Fruit fly (Drosophila melanogaster) whole organism, embryonic: ENCODE data around the gene ClpX.

Experiments used
- CG10543 ChIP-seq: fragments of 200-800 bp; sonication (Bioruptor generic); optimal IDR thresholded peaks from 3 replicates; lab custom pipeline; 2017; ENCODE audit warnings: missing biosample characterization, mild to moderate bottlenecking, missing genetic modification characterization, moderate library complexity
- CG12155 ChIP-seq: fragments of 200-800 bp; sonication (Bioruptor generic); optimal IDR thresholded peaks from 3 replicates; lab custom pipeline; 2016; ENCODE audit warnings: missing biosample characterization, missing genetic modification characterization
- CG13624 ChIP-seq: fragments of 200-800 bp; sonication (Bioruptor generic); optimal IDR thresholded peaks from 2 replicates; lab custom pipeline; 2016; ENCODE audit warnings: missing biosample characterization, missing genetic modification characterization
- CG14965 ChIP-seq: fragments of 200-800 bp; sonication (Bioruptor generic); optimal IDR thresholded peaks from 2 replicates; lab custom pipeline; 2016; ENCODE audit warnings: missing biosample characterization, missing genetic modification characterization, borderline replicate concordance
- CG16863 ChIP-seq: fragments of 200-800 bp; sonication (Bioruptor generic); optimal IDR thresholded peaks from 3 replicates; lab custom pipeline; 2016; ENCODE audit warnings: missing biosample characterization, missing genetic modification characterization
- CG17359 ChIP-seq: fragments of 200-800 bp; sonication (Bioruptor generic); optimal IDR thresholded peaks from 3 replicates; lab custom pipeline; 2018; ENCODE audit warnings: missing biosample characterization, mild to moderate bottlenecking, missing genetic modification characterization, moderate library complexity
- CG18011 ChIP-seq: fragments of 200-800 bp; sonication (Bioruptor generic); optimal IDR thresholded peaks from 2 replicates; lab custom pipeline; 2017; ENCODE audit warnings: missing biosample characterization, missing genetic modification characterization, mild to moderate bottlenecking, moderate library complexity, missing genotype
- CG30020 ChIP-seq: fragments of 200-800 bp; optimal IDR thresholded peaks from 2 replicates; lab custom pipeline; 2019; ENCODE audit warnings: missing biosample characterization, mild to moderate bottlenecking, missing genetic modification characterization, moderate library complexity
- CG31388 ChIP-seq: fragments of 200-800 bp; sonication (Bioruptor generic); optimal IDR thresholded peaks from 2 replicates; lab custom pipeline; 2016; ENCODE audit warnings: missing biosample characterization, missing genetic modification characterization
- CG32532 ChIP-seq: fragments of 200-800 bp; sonication (Bioruptor generic); IDR thresholded peaks from 2 replicates; pipeline ENCODE4 v1.3.6; 2022; ENCODE audit warnings: missing biosample characterization, missing genetic modification characterization
- CG34422 ChIP-seq: fragments of 200-800 bp; sonication (Bioruptor generic); IDR thresholded peaks from 3 replicates; pipeline ENCODE4 v1.3.6; 2022; ENCODE audit warnings: missing biosample characterization, missing genetic modification characterization
- CG4404 ChIP-seq: fragments of 200-800 bp; sonication (Bioruptor generic); IDR thresholded peaks from 2 replicates; pipeline ENCODE4 v1.3.6; 2022; ENCODE audit warnings: missing biosample characterization, missing genetic modification characterization
- CG6175 ChIP-seq: fragments of 200-800 bp; sonication (Bioruptor generic); IDR thresholded peaks from 3 replicates; pipeline ENCODE4 v1.3.6; 2022; ENCODE audit warnings: missing biosample characterization, missing genetic modification characterization
- CG6765 ChIP-seq: fragments of 200-800 bp; sonication (Bioruptor generic); optimal IDR thresholded peaks from 3 replicates; lab custom pipeline; 2017; ENCODE audit warnings: missing biosample characterization, mild to moderate bottlenecking, missing genetic modification characterization
- CG7839 ChIP-seq: fragments of 200-800 bp; sonication (Bioruptor generic); optimal IDR thresholded peaks from 3 replicates; lab custom pipeline; 2018; ENCODE audit warnings: missing biosample characterization, mild to moderate bottlenecking, missing genetic modification characterization, moderate library complexity
- CG8388 ChIP-seq: fragments of 200-800 bp; sonication (Bioruptor generic); optimal IDR thresholded peaks from 2 replicates; lab custom pipeline; 2019; ENCODE audit warnings: missing biosample characterization, mild to moderate bottlenecking, missing genetic modification characterization, moderate library complexity
- CoRest ChIP-seq: fragments of 200-800 bp; sonication (Bioruptor generic); optimal IDR thresholded peaks from 3 replicates; lab custom pipeline; 2018; ENCODE audit warnings: missing biosample characterization, mild to moderate bottlenecking, missing genetic modification characterization, moderate library complexity
- Dll ChIP-seq: fragments of 200-800 bp; sonication (Bioruptor generic); IDR thresholded peaks from 4 replicates; pipeline ENCODE4 v1.3.6; 2022; ENCODE audit warnings: missing biosample characterization, missing genetic modification characterization; ENCODE audit not compliant: partially characterized antibody
- Dp ChIP-seq: fragments of 200-800 bp; sonication (Bioruptor generic); optimal IDR thresholded peaks from 2 replicates; lab custom pipeline; 2018; ENCODE audit warnings: missing biosample characterization, mild to moderate bottlenecking, missing genetic modification characterization, moderate library complexity
- ERR ChIP-seq: fragments of 200-800 bp; sonication (Bioruptor generic); optimal IDR thresholded peaks from 2 replicates; lab custom pipeline; 2016; ENCODE audit warnings: missing biosample characterization, missing genetic modification characterization
- GATAe ChIP-seq: fragments of 200-800 bp; sonication (Bioruptor generic); conservative IDR thresholded peaks from 2 replicates; pipeline ENCODE4 v1.3.6; 2022; ENCODE audit warnings: missing biosample characterization, missing genetic modification characterization
- HLH54F ChIP-seq: fragments of 200-800 bp; sonication (Bioruptor generic); optimal IDR thresholded peaks from 3 replicates; lab custom pipeline; 2016; ENCODE audit warnings: missing biosample characterization, missing genetic modification characterization
- MESR4 ChIP-seq: fragments of 200-800 bp; sonication (Bioruptor generic); optimal IDR thresholded peaks from 2 replicates; lab custom pipeline; 2018; ENCODE audit warnings: missing biosample characterization, mild to moderate bottlenecking, missing genetic modification characterization, moderate library complexity
- MTF-1 ChIP-seq: fragments of 200-800 bp; sonication (Bioruptor generic); optimal IDR thresholded peaks from 2 replicates; lab custom pipeline; 2018; ENCODE audit warnings: missing biosample characterization, mild to moderate bottlenecking, missing genetic modification characterization, borderline replicate concordance
- Mrtf ChIP-seq: fragments of 200-800 bp; sonication (Bioruptor generic); IDR thresholded peaks from 3 replicates; pipeline ENCODE4 v1.3.6; 2022; ENCODE audit warnings: missing biosample characterization, missing genetic modification characterization
- NC2α ChIP-seq: fragments of 200-800 bp; sonication (Bioruptor generic); optimal IDR thresholded peaks from 2 replicates; lab custom pipeline; 2016; ENCODE audit warnings: missing biosample characterization, missing genetic modification characterization
- Scr ChIP-seq: fragments of 200-800 bp; sonication (Bioruptor generic); IDR thresholded peaks from 2 replicates; pipeline ENCODE4 v1.3.6; 2022; ENCODE audit warnings: missing biosample characterization, missing genetic modification characterization; ENCODE audit not compliant: partially characterized antibody
- Ssrp ChIP-seq: fragments of 200-800 bp; sonication (Bioruptor generic); optimal IDR thresholded peaks from 2 replicates; lab custom pipeline; 2018; ENCODE audit warnings: missing biosample characterization, mild to moderate bottlenecking, missing genetic modification characterization, moderate library complexity
- ac ChIP-seq: fragments of 200-800 bp; sonication (Bioruptor generic); optimal IDR thresholded peaks from 3 replicates; lab custom pipeline; 2017; ENCODE audit warnings: missing biosample characterization, mild to moderate bottlenecking, missing genetic modification characterization
- ara ChIP-seq: fragments of 200-800 bp; sonication (Bioruptor generic); IDR thresholded peaks from 2 replicates; pipeline ENCODE4 v1.3.6; 2022; ENCODE audit warnings: missing biosample characterization, missing genetic modification characterization
- az2 ChIP-seq: fragments of 200-800 bp; sonication (Bioruptor generic); optimal IDR thresholded peaks from 3 replicates; lab custom pipeline; 2016; ENCODE audit warnings: missing biosample characterization, missing genetic modification characterization
- bab2 ChIP-seq: fragments of 200-800 bp; sonication (Bioruptor generic); optimal IDR thresholded peaks from 2 replicates; lab custom pipeline; 2016; ENCODE audit warnings: missing biosample characterization, missing genetic modification characterization
- ci ChIP-seq: fragments of 200-800 bp; sonication (Bioruptor generic); IDR thresholded peaks from 3 replicates; pipeline ENCODE4 v1.3.6; 2022; ENCODE audit warnings: missing biosample characterization, missing genetic modification characterization
- cwo ChIP-seq: fragments of 200-800 bp; sonication (Bioruptor generic); optimal IDR thresholded peaks from 3 replicates; lab custom pipeline; 2017; ENCODE audit warnings: missing biosample characterization, missing genetic modification characterization, mild to moderate bottlenecking, moderate library complexity, missing genetic modification reagents
- da ChIP-seq: fragments of 200-800 bp; sonication (Bioruptor generic); optimal IDR thresholded peaks from 2 replicates; lab custom pipeline; 2016; ENCODE audit warnings: missing biosample characterization, missing genetic modification characterization
- dmrt11E ChIP-seq: fragments of 200-800 bp; sonication (Bioruptor generic); optimal IDR thresholded peaks from 3 replicates; lab custom pipeline; 2018; ENCODE audit warnings: missing biosample characterization, mild to moderate bottlenecking, missing genetic modification characterization, moderate library complexity
- en ChIP-seq: fragments of 200-800 bp; sonication (Bioruptor generic); optimal IDR thresholded peaks from 2 replicates; lab custom pipeline; 2016; ENCODE audit warnings: missing biosample characterization, missing genetic modification characterization
- gce ChIP-seq: fragments of 200-800 bp; sonication (Bioruptor generic); IDR thresholded peaks from 3 replicates; pipeline ENCODE4 v1.3.6; 2022; ENCODE audit warnings: missing biosample characterization, missing genetic modification characterization
- hkb ChIP-seq, 2 experiments: fragments of 200-800 bp in 1 of 2; fragments of >200 bp in 1 of 2; sonication (Bioruptor generic) in 1 of 2; IDR thresholded peaks in 1 of 2; optimal IDR thresholded peaks in 1 of 2; 2 replicates each; pipeline versions ENCODE4 v1.3.6 to Lab custom; 2017 to 2022; ENCODE audit warnings: missing biosample characterization in 1 of 2, missing genetic modification characterization in 1 of 2
- hth ChIP-seq: fragments of >200 bp; optimal IDR thresholded peaks from 2 replicates; lab custom pipeline; 2017; ENCODE audit warnings: inconsistent platforms
- kay ChIP-seq: fragments of 200-800 bp; sonication (Bioruptor generic); optimal IDR thresholded peaks from 2 replicates; lab custom pipeline; 2016; ENCODE audit warnings: missing biosample characterization, missing genetic modification characterization
- lola ChIP-seq, 3 experiments: fragments of >200 bp in 2 of 3; fragments of 200-800 bp in 1 of 3; sonication (Bioruptor generic) in 1 of 3; optimal IDR thresholded peaks; 2 replicates each; lab custom pipeline; 2017 to 2019; ENCODE audit warnings: missing biosample characterization in 3 of 3, missing genetic modification characterization in 3 of 3, mild to moderate bottlenecking in 1 of 3, moderate library complexity in 1 of 3
- org-1 ChIP-seq: fragments of 200-800 bp; sonication (Bioruptor generic); optimal IDR thresholded peaks from 2 replicates; lab custom pipeline; 2017; ENCODE audit warnings: missing biosample characterization, missing genetic modification characterization
- row ChIP-seq: fragments of 200-800 bp; sonication (Bioruptor generic); IDR thresholded peaks from 3 replicates; pipeline ENCODE4 v1.3.6; 2022; ENCODE audit warnings: missing biosample characterization, missing genetic modification characterization
- so ChIP-seq: fragments of 200-800 bp; sonication (Bioruptor generic); IDR thresholded peaks from 3 replicates; pipeline ENCODE4 v1.3.6; 2022; ENCODE audit warnings: missing biosample characterization, missing genetic modification characterization
- sob ChIP-seq: fragments of 200-800 bp; sonication (Bioruptor generic); IDR thresholded peaks from 2 replicates; pipeline ENCODE4 v1.3.6; 2022; ENCODE audit warnings: missing biosample characterization, missing genetic modification characterization
- trem ChIP-seq: fragments of 200-800 bp; optimal IDR thresholded peaks from 3 replicates; lab custom pipeline; 2019; ENCODE audit warnings: missing biosample characterization, mild to moderate bottlenecking, missing genetic modification characterization, moderate library complexity
- tx ChIP-seq: fragments of 200-800 bp; sonication (Bioruptor generic); optimal IDR thresholded peaks from 2 replicates; lab custom pipeline; 2016; ENCODE audit warnings: missing biosample characterization, missing genetic modification characterization
- zen2 ChIP-seq: fragments of 200-800 bp; sonication (Bioruptor generic); IDR thresholded peaks from 3 replicates; pipeline ENCODE4 v1.3.6; 2022; ENCODE audit warnings: missing biosample characterization, missing genetic modification characterization; ENCODE audit not compliant: partially characterized antibody

ClpX gene

DNA sequence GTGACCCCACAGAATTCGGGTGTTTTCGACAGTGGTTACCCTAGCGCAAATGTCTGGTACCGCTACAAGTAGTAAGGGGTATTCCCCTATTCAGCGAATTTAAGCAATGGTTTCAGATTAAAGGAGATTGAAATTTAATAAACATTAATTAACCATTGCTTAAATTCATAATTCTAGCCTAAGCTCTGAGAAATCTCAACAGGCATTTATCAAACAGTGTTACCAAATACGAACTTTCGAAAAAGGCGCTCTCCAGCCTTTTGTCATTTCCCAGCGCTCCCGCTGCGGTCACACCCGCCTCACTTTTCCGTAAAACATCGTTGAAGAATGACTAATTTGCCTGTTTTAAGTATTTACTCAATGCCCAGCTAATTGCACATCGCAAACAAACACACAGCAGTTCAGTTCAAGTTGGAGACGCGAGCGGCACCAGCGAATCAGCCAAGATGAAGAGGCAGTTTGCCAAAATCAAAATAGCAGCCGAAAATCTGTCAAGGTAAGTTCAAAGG is 1.4 kb upstream of the ClpX start, which contains the start of the genes Surf6 and RhoGAP92B (continued):
- TF ChIP-seq gce (GFP tag; lab: Robert Waterston, UW), result no peak
- no peak for TF ChIP-seq GATAe (GFP tag; lab: Robert Waterston, UW)
- TF ChIP-seq Ssrp (tag; lab: Kevin White, UChicago), result peak; percentile 46
- no peak for TF ChIP-seq CG34422 (GFP tag; lab: Robert Waterston, UW)
- peak; percentile 58 for TF ChIP-seq HLH54F
- TF ChIP-seq trem (tag; lab: Kevin White, UChicago), result peak; percentile 89
- peak; percentile 71 for TF ChIP-seq CG32532 (GFP tag; lab: Robert Waterston, UW)
- peak; percentile 71 for TF ChIP-seq row (GFP tag; lab: Robert Waterston, UW)
- TF ChIP-seq Dll (GFP tag; lab: Robert Waterston, UW), result peak; percentile 42; the same call in 2 of the 4 replicates
- peak; percentile 69 for TF ChIP-seq NC2α (GFP tag; lab: Kevin White, UChicago)
- TF ChIP-seq ERR (GFP tag; lab: Kevin White, UChicago), result peak; percentile 38
- peak; percentile 75 for TF ChIP-seq kay (GFP tag; lab: Kevin White, UChicago)
- peak; percentile 100 for TF ChIP-seq MESR4 (GFP tag; lab: Kevin White, UChicago)
- peak; percentile 95 for TF ChIP-seq cwo (GFP tag; lab: Kevin White, UChicago)
- no peak for TF ChIP-seq zen2 (GFP tag; lab: Robert Waterston, UW)
- TF ChIP-seq CG7839 (tag; lab: Kevin White, UChicago), result peak; percentile 53
- TF ChIP-seq bab2 (GFP tag; lab: Kevin White, UChicago), result peak; percentile 56
- no peak for TF ChIP-seq CG6175 (GFP tag; lab: Robert Waterston, UW)
- TF ChIP-seq CG18011 (GFP tag; lab: Kevin White, UChicago), result peak; percentile 28
- peak; percentile 19 for TF ChIP-seq tx (GFP tag; lab: Kevin White, UChicago)
- peak; percentile 65 for TF ChIP-seq sob
- peak; percentile 75 for TF ChIP-seq CG6765
- TF ChIP-seq CG8388 (GFP tag; lab: Kevin White, UChicago), result no peak
- TF ChIP-seq CG30020 (tag; lab: Kevin White, UChicago), result peak; percentile 51
- peak; percentile 55 for TF ChIP-seq az2 (GFP tag; lab: Kevin White, UChicago)
- peak; percentile 66 for TF ChIP-seq CoRest (tag; lab: Kevin White, UChicago)
- TF ChIP-seq ara (GFP tag; lab: Robert Waterston, UW), result peak; percentile 45; the same call in 1 of the 2 replicates
- TF ChIP-seq ac (GFP tag; lab: Kevin White, UChicago), result no peak
- TF ChIP-seq CG31388, result no peak
- TF ChIP-seq CG12155 (GFP tag; lab: Kevin White, UChicago), result peak; percentile 56
- peak; percentile 82 for TF ChIP-seq CG10543 (GFP tag; lab: Kevin White, UChicago)
- TF ChIP-seq hkb (optimal IDR thresholded peaks at IDR 0.05; lab: Kevin White, UChicago), result peak; percentile 96
- TF ChIP-seq hkb (GFP tag; IDR thresholded peaks at IDR 0.05; lab: Robert Waterston, UW), result peak; percentile 80
- TF ChIP-seq en (GFP tag; lab: Kevin White, UChicago), result peak; percentile 49
- peak in 1 of 3 experiments; percentile 44 for TF ChIP-seq lola (GFP tag; optimal IDR thresholded peaks at IDR 0.05; lab: Kevin White, UChicago)
- peak; percentile 39 for TF ChIP-seq org-1 (GFP tag; lab: Kevin White, UChicago)
- peak; percentile 38 for TF ChIP-seq MTF-1 (GFP tag; lab: Kevin White, UChicago)
- peak; percentile 50 for TF ChIP-seq dmrt11E (tag; lab: Kevin White, UChicago)
- no peak for TF ChIP-seq CG14965
- no peak for TF ChIP-seq Mrtf (GFP tag; lab: Robert Waterston, UW)
- TF ChIP-seq Dp (GFP tag; lab: Kevin White, UChicago), result peak; percentile 75
- TF ChIP-seq CG16863 (GFP tag; lab: Kevin White, UChicago), result peak; percentile 40
- TF ChIP-seq CG4404 (GFP tag; lab: Robert Waterston, UW), result no peak
- TF ChIP-seq hth, result no peak
- TF ChIP-seq da (GFP tag; lab: Kevin White, UChicago), result no peak
- TF ChIP-seq CG13624 (GFP tag; lab: Kevin White, UChicago), result peak; percentile 73
- TF ChIP-seq CG17359 (tag; lab: Kevin White, UChicago), result peak; percentile 62
- peak; percentile 58; the same call in 1 of the 2 replicates for TF ChIP-seq Scr (GFP tag; lab: Robert Waterston, UW)
- TF ChIP-seq so (GFP tag; lab: Robert Waterston, UW), result peak; percentile 53; the same call in 1 of the 3 replicates
- TF ChIP-seq ci, result peak; percentile 65; the same call in 1 of the 3 replicates
